Fruit fly (Drosophila melanogaster) whole organism, embryonic: ENCODE results near the gene CG10298.

Experiments used
- Awh ChIP-seq: fragments of 200-800 bp; sonication (Bioruptor generic); IDR thresholded peaks from 2 replicates; pipeline ENCODE4, ENCODE4 v1.3.6; 2022; ENCODE audit warnings: missing biosample characterization, missing genetic modification characterization
- CG10267 ChIP-seq: fragments of 200-800 bp; sonication (Bioruptor generic); optimal IDR thresholded peaks from 2 replicates; lab custom pipeline; 2018; ENCODE audit warnings: missing biosample characterization, mild to moderate bottlenecking, missing genetic modification characterization, moderate library complexity
- CG10321 ChIP-seq: fragments of 200-800 bp; sonication (Bioruptor generic); IDR thresholded peaks from 2 replicates; pipeline ENCODE4 v1.3.6; 2022; ENCODE audit warnings: missing biosample characterization, missing genetic modification characterization
- CG11085 ChIP-seq: fragments of 200-800 bp; sonication (Bioruptor generic); IDR thresholded peaks from 2 replicates; pipeline ENCODE4 v1.3.6; 2022; ENCODE audit warnings: missing biosample characterization, missing genetic modification characterization
- CG11456 ChIP-seq: fragments of 200-800 bp; sonication (Bioruptor generic); IDR thresholded peaks from 3 replicates; pipeline ENCODE4 v1.3.6; 2022; ENCODE audit warnings: missing biosample characterization, missing genetic modification characterization
- CG12659 ChIP-seq: fragments of 200-800 bp; sonication (Bioruptor generic); optimal IDR thresholded peaks from 3 replicates; lab custom pipeline; 2017; ENCODE audit warnings: mild to moderate bottlenecking, missing biosample characterization, missing genetic modification reagents, missing genetic modification characterization
- CG13424 ChIP-seq: fragments of 200-800 bp; sonication (Bioruptor generic); optimal IDR thresholded peaks from 2 replicates; lab custom pipeline; 2019; ENCODE audit warnings: missing biosample characterization, mild to moderate bottlenecking, missing genetic modification characterization, moderate library complexity
- CG14860 ChIP-seq: fragments of 200-800 bp; sonication (Bioruptor generic); IDR thresholded peaks from 3 replicates; pipeline ENCODE4 v1.3.6; 2022; ENCODE audit warnings: missing biosample characterization, missing genetic modification characterization; ENCODE audit not compliant: partially characterized antibody
- CG18011 ChIP-seq: fragments of 200-800 bp; sonication (Bioruptor generic); optimal IDR thresholded peaks from 2 replicates; lab custom pipeline; 2017; ENCODE audit warnings: missing biosample characterization, missing genetic modification characterization, mild to moderate bottlenecking, moderate library complexity, missing genotype
- CG18262 ChIP-seq: fragments of 200-800 bp; optimal IDR thresholded peaks from 3 replicates; lab custom pipeline; 2019; ENCODE audit warnings: missing biosample characterization, mild to moderate bottlenecking, missing genetic modification characterization, moderate library complexity
- CG2712 ChIP-seq: fragments of 200-800 bp; optimal IDR thresholded peaks from 3 replicates; lab custom pipeline; 2019; ENCODE audit warnings: missing biosample characterization, mild to moderate bottlenecking, missing genetic modification characterization, moderate library complexity
- CG31388 ChIP-seq: fragments of 200-800 bp; sonication (Bioruptor generic); optimal IDR thresholded peaks from 2 replicates; lab custom pipeline; 2016; ENCODE audit warnings: missing biosample characterization, missing genetic modification characterization
- CG4424 ChIP-seq: fragments of 200-800 bp; sonication (Bioruptor generic); optimal IDR thresholded peaks from 3 replicates; lab custom pipeline; 2016; ENCODE audit warnings: missing biosample characterization, missing genetic modification characterization
- CG4617 ChIP-seq: fragments of 200-800 bp; sonication (Bioruptor generic); optimal IDR thresholded peaks from 3 replicates; lab custom pipeline; 2016; ENCODE audit warnings: missing biosample characterization, missing genetic modification characterization, borderline replicate concordance
- CG5180 ChIP-seq: fragments of 200-800 bp; sonication (Bioruptor generic); optimal IDR thresholded peaks from 3 replicates; lab custom pipeline; 2017; ENCODE audit warnings: missing biosample characterization, missing genetic modification characterization, mild to moderate bottlenecking, moderate library complexity, missing genetic modification reagents
- CG6791 ChIP-seq: fragments of 200-800 bp; sonication (Bioruptor generic); IDR thresholded peaks from 3 replicates; pipeline ENCODE4 v1.3.6; 2022; ENCODE audit warnings: missing biosample characterization, missing genetic modification characterization; ENCODE audit not compliant: partially characterized antibody
- CG7786 ChIP-seq: fragments of 200-800 bp; sonication (Bioruptor generic); optimal IDR thresholded peaks from 2 replicates; lab custom pipeline; 2016; ENCODE audit warnings: missing biosample characterization, missing genetic modification characterization
- CG7963 ChIP-seq: fragments of 200-800 bp; sonication (Bioruptor generic); IDR thresholded peaks from 3 replicates; pipeline ENCODE4 v1.3.6; 2022; ENCODE audit warnings: missing biosample characterization, missing genetic modification characterization; ENCODE audit not compliant: partially characterized antibody
- CG7987 ChIP-seq: fragments of 200-800 bp; sonication (Bioruptor generic); optimal IDR thresholded peaks from 2 replicates; lab custom pipeline; 2018; ENCODE audit warnings: missing biosample characterization, mild to moderate bottlenecking, missing genetic modification characterization, moderate library complexity
- CG9797 ChIP-seq: fragments of 200-800 bp; sonication (Bioruptor generic); optimal IDR thresholded peaks from 3 replicates; lab custom pipeline; 2018; ENCODE audit warnings: missing biosample characterization, mild to moderate bottlenecking, missing genetic modification characterization
- D ChIP-seq, 2 experiments: fragments of 200-800 bp in 1 of 2; fragments of >200 bp in 1 of 2; sonication (Bioruptor generic) in 1 of 2; optimal IDR thresholded peaks; 2 replicates in 1 of 2; 3 replicates in 1 of 2; lab custom pipeline; 2017; ENCODE audit warnings: mild to moderate bottlenecking in 1 of 2, missing biosample characterization in 1 of 2, missing genetic modification characterization in 1 of 2, missing genetic modification reagents in 1 of 2
- Dref ChIP-seq: fragments of 200-800 bp; sonication (Bioruptor generic); IDR thresholded peaks from 2 replicates; pipeline ENCODE4 v1.3.6; 2022; ENCODE audit warnings: missing biosample characterization, missing genetic modification characterization
- Gsc ChIP-seq: fragments of 200-800 bp; sonication (Bioruptor generic); IDR thresholded peaks from 2 replicates; pipeline ENCODE4 v1.3.6; 2022; ENCODE audit warnings: missing biosample characterization, missing genetic modification characterization
- HLH4C ChIP-seq: fragments of 200-800 bp; sonication (Bioruptor generic); IDR thresholded peaks from 3 replicates; pipeline ENCODE4 v1.3.6; 2022; ENCODE audit warnings: missing biosample characterization, missing genetic modification characterization; ENCODE audit not compliant: partially characterized antibody
- Hr39 ChIP-seq: fragments of >200 bp; optimal IDR thresholded peaks from 2 replicates; lab custom pipeline; 2017
- Mad ChIP-seq: fragments of 200-800 bp; sonication (Bioruptor generic); optimal IDR thresholded peaks from 2 replicates; lab custom pipeline; 2016; ENCODE audit warnings: missing biosample characterization, missing genetic modification characterization
- Ravus ChIP-seq: fragments of 200-800 bp; sonication (Bioruptor generic); IDR thresholded peaks from 2 replicates; pipeline ENCODE4 v1.3.6; 2022; ENCODE audit warnings: missing biosample characterization, missing genetic modification characterization
- Side ChIP-seq: fragments of 200-800 bp; sonication (Bioruptor generic); optimal IDR thresholded peaks from 2 replicates; lab custom pipeline; 2016; ENCODE audit warnings: missing biosample characterization, missing genetic modification characterization
- amos ChIP-seq: fragments of 200-800 bp; sonication (Bioruptor generic); IDR thresholded peaks from 2 replicates; pipeline ENCODE4 v1.3.6; 2022; ENCODE audit warnings: missing biosample characterization, missing genetic modification characterization; ENCODE audit not compliant: partially characterized antibody
- bbx ChIP-seq: fragments of 200-800 bp; sonication (Bioruptor generic); IDR thresholded peaks from 2 replicates; pipeline ENCODE4 v1.3.6; 2022; ENCODE audit warnings: missing biosample characterization, missing genetic modification characterization; ENCODE audit not compliant: partially characterized antibody
- chinmo ChIP-seq: fragments of 200-800 bp; sonication (Bioruptor generic); IDR thresholded peaks from 4 replicates; pipeline ENCODE4 v1.3.6; 2022; ENCODE audit warnings: missing biosample characterization, missing genetic modification characterization; ENCODE audit not compliant: partially characterized antibody
- crol ChIP-seq: fragments of 200-800 bp; sonication (Bioruptor generic); IDR thresholded peaks from 2 replicates; pipeline ENCODE4 v1.3.6; 2022; ENCODE audit warnings: missing biosample characterization, missing genetic modification characterization
- cwo ChIP-seq: fragments of 200-800 bp; sonication (Bioruptor generic); optimal IDR thresholded peaks from 3 replicates; lab custom pipeline; 2017; ENCODE audit warnings: missing biosample characterization, missing genetic modification characterization, mild to moderate bottlenecking, moderate library complexity, missing genetic modification reagents
- dmrt99B ChIP-seq: fragments of 200-800 bp; sonication (Bioruptor generic); optimal IDR thresholded peaks from 2 replicates; lab custom pipeline; 2018; ENCODE audit warnings: missing biosample characterization, mild to moderate bottlenecking, missing genetic modification characterization, moderate library complexity
- gsb-n ChIP-seq: fragments of 200-800 bp; sonication (Bioruptor generic); optimal IDR thresholded peaks from 3 replicates; lab custom pipeline; 2018; ENCODE audit warnings: missing biosample characterization, mild to moderate bottlenecking, missing genetic modification characterization
- hbn ChIP-seq: fragments of 200-800 bp; sonication (Bioruptor generic); IDR thresholded peaks from 2 replicates; pipeline ENCODE4 v1.3.6; 2022; ENCODE audit warnings: missing biosample characterization, missing genetic modification characterization; ENCODE audit not compliant: partially characterized antibody
- kay ChIP-seq: fragments of 200-800 bp; sonication (Bioruptor generic); optimal IDR thresholded peaks from 2 replicates; lab custom pipeline; 2016; ENCODE audit warnings: missing biosample characterization, missing genetic modification characterization
- kni ChIP-seq: fragments of 200-800 bp; sonication (Bioruptor generic); optimal IDR thresholded peaks from 3 replicates; lab custom pipeline; 2017; ENCODE audit warnings: mild to moderate bottlenecking, missing biosample characterization, missing genetic modification reagents, missing genetic modification characterization
- knrl ChIP-seq: fragments of 200-800 bp; sonication (Bioruptor generic); IDR thresholded peaks from 3 replicates; pipeline ENCODE4 v1.3.6; 2022; ENCODE audit warnings: missing biosample characterization, missing genetic modification characterization; ENCODE audit not compliant: partially characterized antibody
- lbe ChIP-seq: fragments of 200-800 bp; sonication (Bioruptor generic); optimal IDR thresholded peaks from 2 replicates; lab custom pipeline; 2016; ENCODE audit warnings: missing biosample characterization, mild to moderate bottlenecking, missing genetic modification characterization
- luna ChIP-seq: fragments of 200-800 bp; sonication (Bioruptor generic); optimal IDR thresholded peaks from 2 replicates; lab custom pipeline; 2016; ENCODE audit warnings: missing biosample characterization, missing genetic modification characterization
- psq ChIP-seq: fragments of 200-800 bp; sonication (Bioruptor generic); optimal IDR thresholded peaks from 2 replicates; lab custom pipeline; 2017; ENCODE audit warnings: missing biosample characterization, missing genetic modification characterization
- pzg ChIP-seq: fragments of 200-800 bp; sonication (Bioruptor generic); optimal IDR thresholded peaks from 3 replicates; lab custom pipeline; 2018; ENCODE audit warnings: missing biosample characterization, mild to moderate bottlenecking, missing genetic modification characterization, moderate library complexity
- trem ChIP-seq: fragments of 200-800 bp; optimal IDR thresholded peaks from 3 replicates; lab custom pipeline; 2019; ENCODE audit warnings: missing biosample characterization, mild to moderate bottlenecking, missing genetic modification characterization, moderate library complexity
- trh ChIP-seq: fragments of 200-800 bp; sonication (Bioruptor generic); optimal IDR thresholded peaks from 2 replicates; lab custom pipeline; 2016; ENCODE audit warnings: missing biosample characterization, missing genetic modification characterization
- twi ChIP-seq: fragments of 200-800 bp; optimal IDR thresholded peaks from 2 replicates; lab custom pipeline; 2019; ENCODE audit warnings: missing biosample characterization, mild to moderate bottlenecking, missing genetic modification characterization, moderate library complexity
- usp ChIP-seq: fragments of >200 bp; optimal IDR thresholded peaks from 2 replicates; lab custom pipeline; 2017; ENCODE audit warnings: missing biosample characterization, missing genetic modification characterization
- zen2 ChIP-seq: fragments of 200-800 bp; sonication (Bioruptor generic); IDR thresholded peaks from 3 replicates; pipeline ENCODE4 v1.3.6; 2022; ENCODE audit warnings: missing biosample characterization, missing genetic modification characterization; ENCODE audit not compliant: partially characterized antibody

Gene CG10298

DNA sequence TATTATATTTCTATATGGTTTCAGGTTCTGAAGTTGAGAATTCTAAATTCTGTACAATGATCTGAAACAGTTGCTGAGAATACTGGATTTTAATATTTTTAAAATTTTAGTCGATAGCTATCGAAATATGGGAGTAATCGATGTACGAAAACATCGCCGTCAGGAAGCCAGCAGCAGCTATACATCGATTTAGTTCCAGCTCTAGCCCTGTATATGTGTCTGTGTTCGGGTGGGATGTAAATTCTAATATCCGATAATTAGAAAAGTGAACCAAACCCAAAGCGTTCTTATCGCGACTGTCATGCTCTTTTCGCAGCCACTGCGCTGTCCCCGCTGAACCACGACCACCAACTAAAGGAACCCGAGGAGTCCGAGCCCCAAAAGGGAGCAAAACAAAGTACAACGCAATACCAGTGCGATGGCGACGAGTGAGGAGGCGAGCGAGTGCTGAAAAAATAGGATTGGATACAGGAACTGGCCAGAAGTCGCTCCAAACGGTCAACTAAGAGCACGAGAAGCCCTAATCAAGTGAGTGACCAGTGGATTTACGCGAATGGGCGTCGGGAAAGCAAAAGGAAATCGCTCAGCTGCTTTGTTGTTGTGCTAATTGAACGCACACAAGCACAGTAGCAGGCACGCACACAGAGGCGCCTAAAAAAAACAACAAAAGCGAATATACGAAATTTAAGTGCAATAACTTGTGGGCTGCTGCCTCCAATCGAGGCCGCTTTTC, 40.1 kb downstream of the CG10298 start, which contains the start of gene gzl (continued):
- TF ChIP-seq CG12659 (peak; percentile 29), Mad (GFP tag; lab: Kevin White, UChicago) (no peak), gsb-n (tag; lab: Kevin White, UChicago) (no peak), zen2 (peak; percentile 97), CG4617 (peak; percentile 69), lbe (GFP tag; lab: Kevin White, UChicago) (peak; percentile 46), CG5180 (no peak), CG18011 (GFP tag; lab: Kevin White, UChicago) (no peak), CG18262 (tag; lab: Kevin White, UChicago) (no peak), CG9797 (peak; percentile 30), kay (GFP tag; lab: Kevin White, UChicago) (no peak), cwo (peak; percentile 35), CG7786 (GFP tag; lab: Kevin White, UChicago) (no peak), crol (no peak), usp (GFP tag; lab: Kevin White, UChicago) (no peak), CG10267 (tag; lab: Kevin White, UChicago) (peak; percentile 39), trh (GFP tag; lab: Kevin White, UChicago) (no peak), CG2712 (tag; lab: Kevin White, UChicago) (peak; percentile 15), CG4424 (no peak), CG31388 (no peak), CG13424 (no peak), amos (GFP tag; lab: Robert Waterston, UW) (peak; percentile 99), twi (tag; lab: Kevin White, UChicago) (no peak), HLH4C (GFP tag; lab: Robert Waterston, UW) (peak; percentile 96), CG11085 (no peak), CG6791 (GFP tag; lab: Robert Waterston, UW) (peak; percentile 99), bbx (peak; percentile 99), CG7963 (peak; percentile 96), Awh (no peak), psq (GFP tag; lab: Kevin White, UChicago) (no peak), pzg (GFP tag; lab: Kevin White, UChicago) (peak; percentile 77), CG7987 (GFP tag; lab: Kevin White, UChicago) (no peak), CG11456 (GFP tag; lab: Robert Waterston, UW) (no peak), CG10321 (GFP tag; lab: Robert Waterston, UW) (no peak), Side (GFP tag; lab: Kevin White, UChicago) (no peak), Hr39 (lab: Kevin White, UChicago) (no peak), trem (tag; lab: Kevin White, UChicago) (peak; percentile 61), chinmo (GFP tag; lab: Robert Waterston, UW) (peak; percentile 97), Dref (GFP tag; lab: Robert Waterston, UW) (peak; percentile 97), Ravus (GFP tag; lab: Robert Waterston, UW) (no peak), D (optimal IDR thresholded peaks at IDR 0.05; lab: Kevin White, UChicago) (peak; percentile 66), D (GFP tag; optimal IDR thresholded peaks at IDR 0.05; lab: Kevin White, UChicago) (no peak), hbn (GFP tag; lab: Robert Waterston, UW) (peak; percentile 97), kni (GFP tag; lab: Kevin White, UChicago) (no peak), luna (GFP tag; lab: Kevin White, UChicago) (no peak), dmrt99B (tag; lab: Kevin White, UChicago) (no peak), knrl (GFP tag; lab: Robert Waterston, UW) (peak; percentile 96), Gsc (no peak), CG14860 (GFP tag; lab: Robert Waterston, UW) (peak; percentile 96)
